Worm (Caenorhabditis elegans) whole organism, L4 larva: ENCODE results near the gene F56D2.3.

ENCODE experiments used
- T20F7.1 ChIP-seq: fragments of 200-800 bp; sonication (Bioruptor generic); optimal IDR thresholded peaks from 2 replicates; lab custom pipeline; 2018; ENCODE audit warnings: mild to moderate bottlenecking, missing genetic modification characterization, missing compliant biosample characterization
- T26A8.4 ChIP-seq: fragments of 200-800 bp; sonication (Bioruptor generic); IDR thresholded peaks from 2 replicates; pipeline ENCODE4 v1.3.6; 2022; ENCODE audit warnings: missing genetic modification characterization, missing compliant biosample characterization
- Y105C5A.15 ChIP-seq: fragments of 200-800 bp; sonication (Bioruptor generic); IDR thresholded peaks from 2 replicates; pipeline ENCODE4 v1.3.6; 2022; ENCODE audit warnings: missing genetic modification characterization, missing compliant biosample characterization
- Y48G9A.11 ChIP-seq: fragments of 200-800 bp; sonication (Bioruptor generic); IDR thresholded peaks from 2 replicates; pipeline ENCODE4 v1.3.6; 2022; ENCODE audit warnings: missing genetic modification reagents, missing genetic modification characterization, missing compliant biosample characterization
- Y5F2A.4 ChIP-seq: fragments of 200-800 bp; sonication (Bioruptor generic); optimal IDR thresholded peaks from 2 replicates; lab custom pipeline; 2018; ENCODE audit warnings: mild to moderate bottlenecking, missing genetic modification characterization, missing compliant biosample characterization
- ZK546.5 ChIP-seq, 2 experiments: sonication (generic microtip); optimal IDR thresholded peaks; 2 replicates each; lab custom pipeline; 2017; ENCODE audit warnings: missing biosample characterization in 2 of 2, missing genetic modification characterization in 2 of 2
- aha-1 ChIP-seq: fragments of 150-350 bp; peaks from one replicate; lab custom pipeline; 2014; ENCODE audit warnings: missing biosample characterization, missing genetic modification characterization
- arid-1 ChIP-seq: fragments of 200-800 bp; sonication (Bioruptor generic); conservative IDR thresholded peaks from 2 replicates; pipeline ENCODE4 v1.3.6; 2022; ENCODE audit warnings: missing genetic modification reagents, missing genetic modification characterization, missing compliant biosample characterization
- ceh-20 ChIP-seq: fragments of 200-800 bp; sonication (Bioruptor generic); IDR thresholded peaks from 2 replicates; pipeline ENCODE4 v1.3.6; 2022; ENCODE audit warnings: missing genetic modification reagents, missing genetic modification characterization, missing compliant biosample characterization
- ceh-28 ChIP-seq: fragments of 150-350 bp; optimal IDR thresholded peaks from 2 replicates; lab custom pipeline; 2014; ENCODE audit warnings: missing biosample characterization, missing genetic modification reagents, missing genetic modification characterization
- ceh-32 ChIP-seq: sonication (generic microtip); optimal IDR thresholded peaks from 2 replicates; lab custom pipeline; 2016; ENCODE audit warnings: mild to moderate bottlenecking, missing genetic modification characterization, missing compliant biosample characterization; ENCODE audit not compliant: poor library complexity
- ceh-44 ChIP-seq: fragments of 200-800 bp; sonication (Bioruptor generic); IDR thresholded peaks from 2 replicates; pipeline ENCODE4 v1.3.6; 2022; ENCODE audit warnings: missing genetic modification reagents, missing genetic modification characterization, missing compliant biosample characterization
- ceh-82 ChIP-seq: sonication (generic microtip); optimal IDR thresholded peaks from 2 replicates; lab custom pipeline; 2017; ENCODE audit warnings: missing biosample characterization, missing genetic modification characterization
- cey-2 ChIP-seq: sonication (generic microtip); optimal IDR thresholded peaks from 3 replicates; lab custom pipeline; 2017; ENCODE audit warnings: missing genetic modification characterization, mild to moderate bottlenecking, missing compliant biosample characterization, antibody characterized with exemption, borderline replicate concordance; ENCODE audit not compliant: insufficient read depth
- ctbp-1 ChIP-seq: fragments of 200-800 bp; sonication (Bioruptor generic); IDR thresholded peaks from 2 replicates; pipeline ENCODE4 v1.3.6; 2022; ENCODE audit warnings: missing genetic modification reagents, missing genetic modification characterization, missing compliant biosample characterization
- daf-8 ChIP-seq: fragments of 200-800 bp; sonication (Bioruptor generic); IDR thresholded peaks from 2 replicates; pipeline ENCODE4 v1.3.6; 2022; ENCODE audit warnings: missing genetic modification characterization, missing compliant biosample characterization
- dpl-1 ChIP-seq: fragments of 150-350 bp; optimal IDR thresholded peaks from 2 replicates; lab custom pipeline; 2014; ENCODE audit warnings: missing biosample characterization, missing genetic modification reagents, missing genetic modification characterization
- dve-1 ChIP-seq: sonication (generic microtip); optimal IDR thresholded peaks from 2 replicates; lab custom pipeline; 2017; ENCODE audit warnings: antibody characterized with exemption, mild to moderate bottlenecking, missing genetic modification characterization, missing compliant biosample characterization; ENCODE audit not compliant: insufficient read depth
- egl-27 ChIP-seq: sonication (generic microtip); optimal IDR thresholded peaks from 3 replicates; lab custom pipeline; 2017; ENCODE audit warnings: missing biosample characterization, missing genetic modification reagents, missing genetic modification characterization
- egl-43 ChIP-seq: fragments of 200-800 bp; sonication (Bioruptor generic); IDR thresholded peaks from 2 replicates; pipeline ENCODE4 v1.3.6; 2022; ENCODE audit warnings: missing genetic modification reagents, missing genetic modification characterization, missing compliant biosample characterization
- hlh-11 ChIP-seq: fragments of 200-800 bp; sonication (Bioruptor generic); optimal IDR thresholded peaks from 2 replicates; lab custom pipeline; 2018; ENCODE audit warnings: mild to moderate bottlenecking, missing genetic modification characterization, missing compliant biosample characterization
- hmg-1.1 ChIP-seq: fragments of 200-800 bp; sonication (Bioruptor generic); IDR thresholded peaks from 2 replicates; pipeline ENCODE4 v1.3.6; 2022; ENCODE audit warnings: missing genetic modification reagents, missing genetic modification characterization, missing compliant biosample characterization
- jun-1 ChIP-seq: fragments of 150-350 bp; optimal IDR thresholded peaks from 2 replicates; lab custom pipeline; 2014; ENCODE audit warnings: missing biosample characterization, missing genetic modification reagents, missing genetic modification characterization
- lin-1 ChIP-seq: fragments of 200-800 bp; sonication (Bioruptor generic); IDR thresholded peaks from 2 replicates; pipeline ENCODE4 v1.3.6; 2022; ENCODE audit warnings: missing genetic modification reagents, missing genetic modification characterization, missing compliant biosample characterization
- lin-29 ChIP-seq: fragments of 200-800 bp; sonication (Bioruptor generic); IDR thresholded peaks from 2 replicates; pipeline ENCODE4 v1.3.6; 2022; ENCODE audit warnings: missing genetic modification reagents, missing genetic modification characterization, missing compliant biosample characterization
- lin-38 ChIP-seq: fragments of 200-800 bp; sonication (Bioruptor generic); IDR thresholded peaks from 2 replicates; pipeline ENCODE4 v1.3.6; 2022; ENCODE audit warnings: missing genetic modification reagents, missing genetic modification characterization, missing compliant biosample characterization
- lin-39 ChIP-seq: fragments of 150-350 bp; optimal IDR thresholded peaks from 2 replicates; lab custom pipeline; 2014; ENCODE audit warnings: missing biosample characterization, missing genetic modification reagents, missing genetic modification characterization
- lir-3 ChIP-seq: sonication (generic microtip); optimal IDR thresholded peaks from 2 replicates; lab custom pipeline; 2016; ENCODE audit warnings: mild to moderate bottlenecking, missing genetic modification characterization, missing compliant biosample characterization
- lsy-2 ChIP-seq, 2 experiments: fragments of 150-350 bp in 1 of 2; sonication (generic microtip) in 1 of 2; optimal IDR thresholded peaks; 2 replicates each; lab custom pipeline; 2014 to 2017; ENCODE audit warnings: missing biosample characterization in 2 of 2, missing genetic modification characterization in 2 of 2
- madf-9 ChIP-seq: fragments of 200-800 bp; sonication (Bioruptor generic); conservative IDR thresholded peaks from 2 replicates; pipeline ENCODE4 v1.3.6; 2022; ENCODE audit warnings: missing genetic modification reagents, missing genetic modification characterization, missing compliant biosample characterization
- mdl-1 ChIP-seq, 2 experiments: fragments of 150-350 bp in 1 of 2; sonication (generic microtip) in 1 of 2; optimal IDR thresholded peaks; 2 replicates each; lab custom pipeline; 2014 to 2017; ENCODE audit warnings: missing biosample characterization in 2 of 2, missing genetic modification characterization in 2 of 2
- mep-1 ChIP-seq: fragments of 150-350 bp; sonication (generic microtip); optimal IDR thresholded peaks from 3 replicates; lab custom pipeline; 2014; ENCODE audit warnings: missing biosample characterization, missing genetic modification characterization
- mes-2 ChIP-seq: sonication (generic microtip); optimal IDR thresholded peaks from 2 replicates; lab custom pipeline; 2016; ENCODE audit warnings: missing genotype, mild to moderate bottlenecking, missing genetic modification characterization, missing compliant biosample characterization; ENCODE audit not compliant: poor library complexity, severe bottlenecking
- mxl-3 ChIP-seq: fragments of 200-800 bp; sonication (Bioruptor generic); optimal IDR thresholded peaks from 2 replicates; lab custom pipeline; 2018; ENCODE audit warnings: mild to moderate bottlenecking, missing genetic modification characterization, missing compliant biosample characterization
- nhr-10 ChIP-seq: fragments of 150-350 bp; optimal IDR thresholded peaks from 2 replicates; lab custom pipeline; 2014; ENCODE audit warnings: missing biosample characterization, missing genetic modification characterization
- nhr-237 ChIP-seq: sonication (generic microtip); optimal IDR thresholded peaks from 2 replicates; lab custom pipeline; 2017; ENCODE audit warnings: missing biosample characterization, missing genetic modification characterization
- nhr-28 ChIP-seq: fragments of 150-350 bp; optimal IDR thresholded peaks from 2 replicates; lab custom pipeline; 2014; ENCODE audit warnings: missing biosample characterization, missing genetic modification characterization
- nhr-48 ChIP-seq: sonication (generic microtip); optimal IDR thresholded peaks from 2 replicates; lab custom pipeline; 2016; ENCODE audit warnings: mild to moderate bottlenecking, missing genetic modification characterization, missing compliant biosample characterization
- nhr-6 ChIP-seq: fragments of 150-350 bp; optimal IDR thresholded peaks from 2 replicates; lab custom pipeline; 2014; ENCODE audit warnings: missing biosample characterization, missing genetic modification characterization
- rbr-2 ChIP-seq: sonication (generic microtip); optimal IDR thresholded peaks from 2 replicates; lab custom pipeline; 2016; ENCODE audit warnings: missing genotype, missing genetic modification characterization, missing compliant biosample characterization
- sdz-12 ChIP-seq: fragments of 200-800 bp; sonication (Bioruptor generic); optimal IDR thresholded peaks from 2 replicates; lab custom pipeline; 2018; ENCODE audit warnings: mild to moderate bottlenecking, missing genetic modification characterization, missing compliant biosample characterization
- skn-1 ChIP-seq: fragments of 150-350 bp; optimal IDR thresholded peaks from 2 replicates; lab custom pipeline; 2014; ENCODE audit warnings: missing biosample characterization, missing genetic modification characterization
- spr-3 ChIP-seq: fragments of 200-800 bp; sonication (Bioruptor generic); optimal IDR thresholded peaks from 2 replicates; lab custom pipeline; 2018; ENCODE audit warnings: mild to moderate bottlenecking, missing genetic modification characterization, missing compliant biosample characterization
- tag-97 ChIP-seq: fragments of 200-800 bp; sonication (Bioruptor generic); IDR thresholded peaks from 2 replicates; pipeline ENCODE4 v1.3.6; 2022; ENCODE audit warnings: missing genetic modification characterization, missing compliant biosample characterization
- tra-1 ChIP-seq: fragments of 200-800 bp; sonication (Bioruptor generic); IDR thresholded peaks from 2 replicates; pipeline ENCODE4 v1.3.6; 2022; ENCODE audit warnings: missing genetic modification reagents, missing genetic modification characterization, missing compliant biosample characterization
- unc-62 ChIP-seq, 3 experiments: fragments of 150-350 bp in 1 of 3; sonication (generic microtip); optimal IDR thresholded peaks in 2 of 3; peaks in 1 of 3; 1 replicate in 1 of 3; 2 replicates in 2 of 3; lab custom pipeline; 2014 to 2017; ENCODE audit warnings: missing biosample characterization in 3 of 3, missing genetic modification characterization in 3 of 3, missing genetic modification reagents in 3 of 3, missing genotype in 1 of 3
- vab-7 ChIP-seq: fragments of 200-800 bp; sonication (Bioruptor generic); IDR thresholded peaks from 2 replicates; pipeline ENCODE4 v1.3.6; 2022; ENCODE audit warnings: missing genetic modification reagents, missing genetic modification characterization, missing compliant biosample characterization
- zfp-3 ChIP-seq: fragments of 200-800 bp; sonication (Bioruptor generic); conservative IDR thresholded peaks from 2 replicates; pipeline ENCODE4 v1.3.6; 2022; ENCODE audit warnings: missing genetic modification reagents, missing genetic modification characterization, missing compliant biosample characterization
- zip-11 ChIP-seq: fragments of 200-800 bp; sonication (Bioruptor generic); IDR thresholded peaks from 2 replicates; pipeline ENCODE4 v1.3.6; 2022; ENCODE audit warnings: missing genetic modification characterization, missing compliant biosample characterization
- zip-2 ChIP-seq: fragments of 150-350 bp; optimal IDR thresholded peaks from 2 replicates; lab custom pipeline; 2014; ENCODE audit warnings: missing biosample characterization, missing genetic modification characterization
- ztf-11 ChIP-seq: fragments of 150-350 bp; optimal IDR thresholded peaks from 2 replicates; lab custom pipeline; 2014; ENCODE audit warnings: missing biosample characterization, missing genetic modification characterization
- ztf-7 ChIP-seq: fragments of 150-350 bp; optimal IDR thresholded peaks from 2 replicates; lab custom pipeline; 2014; ENCODE audit warnings: missing biosample characterization, missing genetic modification characterization

The F56D2.3 gene

ce11 chrIII:5550193-5550592, 34.6 kb upstream of the F56D2.3 start:
- TF ChIP-seq arid-1 (no peak), ceh-20 (GFP tag; lab: Robert Waterston, UW) (no peak), Y105C5A.15 (GFP tag; lab: Robert Waterston, UW) (no peak), egl-27 (tag; lab: Kevin White, UChicago) (no peak), mes-2 (tag; lab: Kevin White, UChicago) (no peak), mep-1 (tag; lab: Kevin White, UChicago) (no peak), ceh-28 (no peak), ceh-32 (tag; lab: Kevin White, UChicago) (no peak), lin-39 (tag; lab: Kevin White, UChicago) (no peak), hmg-1.1 (GFP tag; lab: Robert Waterston, UW) (no peak), lir-3 (tag; lab: Kevin White, UChicago) (no peak), lin-1 (GFP tag; lab: Robert Waterston, UW) (no peak), zfp-3 (no peak), madf-9 (GFP tag; lab: Robert Waterston, UW) (no peak), mdl-1 (tag; optimal IDR thresholded peaks at IDR 0.05; lab: Kevin White, UChicago) (peak in 1 of 2 experiments; percentile 32), vab-7 (GFP tag; lab: Robert Waterston, UW) (no peak), ztf-11 (no peak), sdz-12 (GFP tag; lab: Kevin White, UChicago) (no peak), T20F7.1 (GFP tag; lab: Kevin White, UChicago) (no peak), tra-1 (GFP tag; lab: Robert Waterston, UW) (no peak), ceh-44 (GFP tag; lab: Robert Waterston, UW) (no peak), mxl-3 (GFP tag; lab: Kevin White, UChicago) (no peak), unc-62 (GFP tag; optimal IDR thresholded peaks at IDR 0.05 in 1 of 2; lab: Kevin White, UChicago) (peak in 1 of 2 experiments; percentile 61), unc-62 (tag; optimal IDR thresholded peaks at IDR 0.05; lab: Kevin White, UChicago) (no peak), daf-8 (GFP tag; lab: Robert Waterston, UW) (no peak), ZK546.5 (tag; optimal IDR thresholded peaks at IDR 0.05; lab: Kevin White, UChicago) (no peak), rbr-2 (tag; lab: Kevin White, UChicago) (no peak), ztf-7 (tag; lab: Kevin White, UChicago) (no peak), T26A8.4 (GFP tag; lab: Robert Waterston, UW) (no peak), ceh-82 (tag; lab: Kevin White, UChicago) (no peak), nhr-6 (tag; lab: Kevin White, UChicago) (no peak), lin-29 (peak; percentile 9; the same call in 1 of the 2 replicates), dve-1 (tag; lab: Kevin White, UChicago) (peak; percentile 23), ctbp-1 (GFP tag; lab: Robert Waterston, UW) (no peak), jun-1 (tag; lab: Kevin White, UChicago) (no peak), spr-3 (GFP tag; lab: Kevin White, UChicago) (no peak), nhr-48 (no peak), zip-11 (no peak), Y5F2A.4 (GFP tag; lab: Kevin White, UChicago) (no peak), lin-38 (GFP tag; lab: Robert Waterston, UW) (no peak), nhr-28 (tag; lab: Kevin White, UChicago) (peak; percentile 48), Y48G9A.11 (GFP tag; lab: Robert Waterston, UW) (no peak), hlh-11 (tag; lab: Kevin White, UChicago) (no peak), egl-43 (no peak), zip-2 (no peak), skn-1 (tag; lab: Kevin White, UChicago) (no peak), nhr-10 (no peak), cey-2 (tag; lab: Kevin White, UChicago) (peak; percentile 6), tag-97 (GFP tag; lab: Robert Waterston, UW) (no peak), aha-1 (tag; lab: Kevin White, UChicago) (peak; percentile 42), lsy-2 (tag; optimal IDR thresholded peaks at IDR 0.05; lab: Kevin White, UChicago) (no peak), dpl-1 (GFP tag; lab: Kevin White, UChicago) (no peak), nhr-237 (tag; lab: Kevin White, UChicago) (no peak)
